Worm (Caenorhabditis elegans) whole organism, L4 larva: Measurements from ENCODE around the gene F35D11.1.

ENCODE experiments used
- F44E2.7 ChIP-seq: fragments of 200-800 bp; sonication (Bioruptor generic); IDR thresholded peaks from 2 replicates; pipeline ENCODE4 v2.1.2; 2022; ENCODE audit warnings: missing genetic modification characterization, missing compliant biosample characterization
- ZK337.2 ChIP-seq: fragments of 200-800 bp; sonication (Bioruptor generic); IDR thresholded peaks from 2 replicates; pipeline ENCODE4 v1.3.6; 2022; ENCODE audit warnings: missing genetic modification reagents, missing genetic modification characterization, missing compliant biosample characterization
- ces-1 ChIP-seq: fragments of 150-350 bp; sonication (generic microtip); optimal IDR thresholded peaks from 4 replicates; lab custom pipeline; 2014; ENCODE audit warnings: missing biosample characterization, missing genetic modification reagents, missing genetic modification characterization
- dmd-8 ChIP-seq: fragments of 200-800 bp; sonication (Bioruptor generic); IDR thresholded peaks from 2 replicates; pipeline ENCODE4 v1.3.6; 2022; ENCODE audit warnings: missing genetic modification characterization, missing compliant biosample characterization
- egl-27 ChIP-seq: sonication (generic microtip); optimal IDR thresholded peaks from 3 replicates; lab custom pipeline; 2017; ENCODE audit warnings: missing biosample characterization, missing genetic modification reagents, missing genetic modification characterization
- lir-3 ChIP-seq: sonication (generic microtip); optimal IDR thresholded peaks from 2 replicates; lab custom pipeline; 2016; ENCODE audit warnings: mild to moderate bottlenecking, missing genetic modification characterization, missing compliant biosample characterization
- nhr-237 ChIP-seq: sonication (generic microtip); optimal IDR thresholded peaks from 2 replicates; lab custom pipeline; 2017; ENCODE audit warnings: missing biosample characterization, missing genetic modification characterization
- nhr-41 ChIP-seq: fragments of 200-800 bp; sonication (Bioruptor generic); IDR thresholded peaks from 2 replicates; pipeline ENCODE4 v1.3.6; 2022; ENCODE audit warnings: missing genetic modification reagents, missing genetic modification characterization, missing compliant biosample characterization
- pha-4 ChIP-seq, 2 experiments: fragments of 150-350 bp in 1 of 2; fragments of 200-800 bp in 1 of 2; sonication (Bioruptor generic) in 1 of 2; IDR thresholded peaks in 1 of 2; optimal IDR thresholded peaks in 1 of 2; 2 replicates each; pipeline versions ENCODE4 v1.3.6 to Lab custom; 2014 to 2022; ENCODE audit warnings: missing genetic modification characterization in 2 of 2, missing genetic modification reagents in 2 of 2, missing biosample characterization in 1 of 2, missing compliant biosample characterization in 1 of 2
- snpc-4 ChIP-seq: fragments of 150-350 bp; optimal IDR thresholded peaks from 2 replicates; lab custom pipeline; 2014; ENCODE audit warnings: missing biosample characterization, missing genetic modification characterization
- unc-130 ChIP-seq: sonication (generic microtip); optimal IDR thresholded peaks from 2 replicates; lab custom pipeline; 2016; ENCODE audit warnings: missing genetic modification reagents, missing genetic modification characterization, missing compliant biosample characterization
- unc-39 ChIP-seq: sonication (generic microtip); optimal IDR thresholded peaks from 2 replicates; lab custom pipeline; 2017; ENCODE audit warnings: missing biosample characterization, missing genetic modification characterization

- no peak for TF ChIP-seq pha-4 (GFP tag; IDR thresholded peaks at IDR 0.05; lab: Robert Waterston, UW)
- TF ChIP-seq pha-4 (tag; optimal IDR thresholded peaks at IDR 0.05; lab: Kevin White, UChicago): no peak
- no peak for TF ChIP-seq unc-130 (GFP tag; lab: Kevin White, UChicago)
- no peak for TF ChIP-seq dmd-8 (GFP tag; lab: Robert Waterston, UW)
- no peak for TF ChIP-seq unc-39
- TF ChIP-seq ces-1 (GFP tag; lab: Kevin White, UChicago): no peak
- TF ChIP-seq nhr-237 (tag; lab: Kevin White, UChicago): no peak
- TF ChIP-seq egl-27 (tag; lab: Kevin White, UChicago): no peak
- no peak for TF ChIP-seq snpc-4
- no peak for TF ChIP-seq nhr-41 (GFP tag; lab: Robert Waterston, UW)
- TF ChIP-seq F44E2.7: no peak
- TF ChIP-seq lir-3 (tag; lab: Kevin White, UChicago): no peak
- TF ChIP-seq ZK337.2 (GFP tag; lab: Robert Waterston, UW): no peak
Observed at ce11 chrII:4626606-4627005, at the start of gene F35D11.1.
